Worm (Caenorhabditis elegans): ENCODE results near the gene srxa-11.

The srxa-11 gene

DNA sequence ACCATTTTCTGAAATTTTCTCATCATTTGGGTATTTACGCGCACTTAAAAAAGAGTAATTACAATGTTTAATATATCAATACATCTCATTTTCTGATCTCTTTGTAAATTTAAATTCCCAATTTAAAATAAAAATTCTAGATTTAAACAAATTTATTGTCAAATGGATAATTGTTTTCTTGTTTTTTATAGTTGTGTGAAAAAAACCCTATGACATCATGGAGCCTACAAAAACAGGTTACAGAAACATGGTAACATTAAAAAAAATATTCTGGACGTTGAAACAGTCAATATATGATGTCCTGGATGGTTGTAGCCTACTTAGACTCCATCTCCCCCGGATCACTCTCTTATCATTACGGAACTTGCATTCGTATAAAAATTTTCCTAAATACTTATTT is 34.4 kb upstream of the srxa-11 start, which contains the start of gene spp-12:
Gene spp-12, plus strand, starts transcription at position 301 of the 400 bp plus-strand sequence.
- TF ChIP-seq elt-1 (tag; optimal IDR thresholded peaks at IDR 0.05) (no peak), mbf-1 (tag; optimal IDR thresholded peaks at IDR 0.05) (no peak), unc-55 (GFP tag; optimal IDR thresholded peaks at IDR 0.05) (no peak), snpc-4 (tag; optimal IDR thresholded peaks at IDR 0.05) (no peak), lin-11 (tag; optimal IDR thresholded peaks at IDR 0.05) (no peak), dmd-4 (tag; optimal IDR thresholded peaks at IDR 0.05) (no peak), nhr-12 (tag; optimal IDR thresholded peaks at IDR 0.05) (no peak), Y55F3AM.14 (GFP tag; optimal IDR thresholded peaks at IDR 0.05) (no peak), blmp-1 (tag; optimal IDR thresholded peaks at IDR 0.05; ENCODE audit: insufficient read depth) (no peak), nhr-129 (tag; optimal IDR thresholded peaks at IDR 0.05) (no peak), zag-1 (tag; optimal IDR thresholded peaks at IDR 0.05) (no peak), elt-3 (tag; optimal IDR thresholded peaks at IDR 0.05) (no peak), F13H6.1 (tag; optimal IDR thresholded peaks at IDR 0.05) (no peak), ztf-4 (tag; optimal IDR thresholded peaks at IDR 0.05) (no peak)

DNA sequence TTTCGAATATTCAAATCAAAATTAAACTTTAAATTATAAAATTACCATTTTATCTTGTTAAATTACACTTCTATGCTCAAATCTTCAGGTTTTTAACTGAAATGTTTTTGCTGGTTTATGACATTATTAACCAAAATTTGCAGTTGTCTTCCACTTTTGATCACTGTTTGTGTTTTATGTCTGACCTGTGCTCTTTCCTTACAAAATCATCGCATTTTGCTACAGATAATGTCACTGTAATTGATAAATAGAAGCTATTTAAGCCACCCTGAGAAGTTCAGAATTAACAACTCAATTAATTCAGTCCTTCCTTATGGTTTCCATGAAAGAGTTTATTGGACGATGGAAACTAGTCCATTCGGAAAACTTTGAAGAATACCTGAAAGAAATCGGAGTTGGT is 33.5 kb upstream of the srxa-11 start, which contains the start of gene lbp-8:
Gene lbp-8, plus strand, starts transcription at position 301 of the 400 bp plus-strand sequence.
- TF ChIP-seq elt-1 (tag; optimal IDR thresholded peaks at IDR 0.05) (no peak), nhr-12 (tag; optimal IDR thresholded peaks at IDR 0.05) (no peak), lsy-2 (tag; optimal IDR thresholded peaks at IDR 0.05) (no peak), sem-4 (tag; optimal IDR thresholded peaks at IDR 0.05) (no peak), nhr-77 (tag; optimal IDR thresholded peaks at IDR 0.05) (no peak), ceh-16 (tag; optimal IDR thresholded peaks at IDR 0.05) (no peak), lin-39 (tag; optimal IDR thresholded peaks at IDR 0.05) (no peak), nhr-25 (tag; optimal IDR thresholded peaks at IDR 0.05) (no peak), nhr-6 (tag; optimal IDR thresholded peaks at IDR 0.05) (no peak), mdl-1 (tag; optimal IDR thresholded peaks at IDR 0.05) (no peak), ztf-1 (GFP tag; conservative IDR thresholded peaks at IDR 0.05) (no peak), C34F6.9 (tag; optimal IDR thresholded peaks at IDR 0.05) (no peak), ZK546.5 (tag; optimal IDR thresholded peaks at IDR 0.05) (no peak), R02D3.7 (tag; optimal IDR thresholded peaks at IDR 0.05) (no peak)

- TF ChIP-seq nhr-21 (tag; optimal IDR thresholded peaks at IDR 0.05) (peak; percentile 12), sma-9 (GFP tag; optimal IDR thresholded peaks at IDR 0.05) (peak; percentile 1), sma-9 (tag; optimal IDR thresholded peaks at IDR 0.05) (no peak), Y55F3AM.14 (GFP tag; optimal IDR thresholded peaks at IDR 0.05) (no peak)
These were observed 32.5 kb upstream of the srxa-11 start for ce11 chrV:13891489-13891888.

DNA sequence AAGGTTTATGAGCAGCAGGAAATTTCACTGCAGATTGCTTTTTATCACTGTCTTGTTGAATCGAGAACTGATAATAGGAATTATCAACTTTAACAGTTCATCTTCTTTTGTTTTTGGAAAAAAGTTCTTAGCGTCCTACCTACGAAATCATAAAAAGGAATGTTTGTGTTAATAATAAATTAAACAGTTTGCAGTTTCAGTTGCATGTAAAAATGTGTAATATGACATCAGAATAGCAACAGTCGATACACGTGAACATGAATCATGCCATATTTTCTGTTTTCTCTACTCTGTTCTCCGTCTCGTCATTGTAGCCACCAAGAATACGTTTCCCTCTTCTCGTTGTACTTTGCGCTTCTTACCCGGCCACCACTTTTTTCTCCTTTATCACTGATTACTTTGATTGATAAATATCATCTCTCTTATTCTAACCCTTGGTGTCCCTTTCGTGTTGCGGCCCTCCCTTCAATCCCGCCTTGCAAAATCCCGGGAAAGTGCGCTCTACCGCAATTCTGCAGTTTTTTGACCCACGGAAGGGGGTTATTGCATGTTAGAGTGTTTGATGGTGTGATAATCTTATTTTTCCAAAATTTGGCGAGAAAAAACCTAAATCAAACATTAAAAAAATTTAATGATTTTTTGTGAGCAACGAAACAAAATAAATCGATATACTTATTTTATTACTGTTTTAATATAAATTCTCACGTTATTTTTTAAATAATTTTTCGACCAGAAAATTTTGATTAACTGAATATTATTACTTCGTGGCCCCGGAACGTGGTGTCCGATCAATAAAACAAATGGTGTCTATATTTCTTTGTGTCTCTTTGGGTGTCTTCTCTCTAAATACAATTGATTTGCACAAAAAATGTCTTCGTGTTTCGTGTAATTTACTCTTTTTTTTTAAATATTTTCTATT is 31.2 kb upstream of the srxa-11 start, which contains the start of gene sptl-3:
Gene sptl-3, plus strand, starts transcription at position 869 of the 919 bp plus-strand sequence.
- no peak for TF ChIP-seq nhr-11 (tag; optimal IDR thresholded peaks at IDR 0.05)
- peak; percentile 60 for TF ChIP-seq fos-1 (tag; optimal IDR thresholded peaks at IDR 0.05)
- TF ChIP-seq lin-11 (tag; optimal IDR thresholded peaks at IDR 0.05): no peak
- no peak for TF ChIP-seq egl-27 (tag; optimal IDR thresholded peaks at IDR 0.05)
- TF ChIP-seq elt-3 (tag; optimal IDR thresholded peaks at IDR 0.05): no peak
- peak; percentile 58 for TF ChIP-seq blmp-1 (tag; optimal IDR thresholded peaks at IDR 0.05; ENCODE audit: insufficient read depth)
- no peak for TF ChIP-seq unc-62 (GFP tag; optimal IDR thresholded peaks at IDR 0.05)
- no peak for TF ChIP-seq ceh-16 (tag; optimal IDR thresholded peaks at IDR 0.05)
- TF ChIP-seq lsy-2 (tag; optimal IDR thresholded peaks at IDR 0.05): peak in 1 of 2 experiments; percentile 1
- no peak for TF ChIP-seq skn-1 (tag; optimal IDR thresholded peaks at IDR 0.05)
- no peak for TF ChIP-seq nhr-77 (tag; optimal IDR thresholded peaks at IDR 0.05)
- no peak for TF ChIP-seq mbf-1 (tag; optimal IDR thresholded peaks at IDR 0.05)
- no peak for TF ChIP-seq aly-2 (tag; optimal IDR thresholded peaks at IDR 0.05)
- TF ChIP-seq lin-39 (tag; optimal IDR thresholded peaks at IDR 0.05): no peak
- no peak for TF ChIP-seq nhr-12 (tag; optimal IDR thresholded peaks at IDR 0.05)
- TF ChIP-seq ceh-82 (tag; optimal IDR thresholded peaks at IDR 0.05): no peak
- no peak for TF ChIP-seq lin-13 (GFP tag; optimal IDR thresholded peaks at IDR 0.05)
- no peak for TF ChIP-seq elt-1 (tag; optimal IDR thresholded peaks at IDR 0.05)
- TF ChIP-seq C34F6.9 (tag; optimal IDR thresholded peaks at IDR 0.05): peak; percentile 21
- TF ChIP-seq unc-55 (GFP tag; optimal IDR thresholded peaks at IDR 0.05): no peak
- TF ChIP-seq R02D3.7 (tag; optimal IDR thresholded peaks at IDR 0.05): no peak
- peak; percentile 13 for TF ChIP-seq ztf-4 (tag; optimal IDR thresholded peaks at IDR 0.05)
- TF ChIP-seq peb-1 (tag; optimal IDR thresholded peaks at IDR 0.05): no peak
- TF ChIP-seq ZK546.5 (tag; optimal IDR thresholded peaks at IDR 0.05): no peak
- no peak for TF ChIP-seq mab-5 (tag; optimal IDR thresholded peaks at IDR 0.05)
- no peak for TF ChIP-seq alr-1 (tag; optimal IDR thresholded peaks at IDR 0.05)
- TF ChIP-seq nhr-25 (tag; optimal IDR thresholded peaks at IDR 0.05): peak; percentile 53
- TF ChIP-seq unc-39 (tag; optimal IDR thresholded peaks at IDR 0.05): no peak
- peak; percentile 74 for TF ChIP-seq crh-2 (tag; optimal IDR thresholded peaks at IDR 0.05)
- TF ChIP-seq snpc-4 (tag; optimal IDR thresholded peaks at IDR 0.05): no peak
- peak; percentile 58 for TF ChIP-seq sma-3 (GFP tag; optimal IDR thresholded peaks at IDR 0.05)
- TF ChIP-seq F13H6.1 (tag; optimal IDR thresholded peaks at IDR 0.05): peak; percentile 49
- TF ChIP-seq nhr-129 (tag; optimal IDR thresholded peaks at IDR 0.05): peak; percentile 53
- no peak for TF ChIP-seq ztf-1 (GFP tag; conservative IDR thresholded peaks at IDR 0.05)
- no peak for TF ChIP-seq ztf-11 (tag; optimal IDR thresholded peaks at IDR 0.05)

All from whole organism, L2 larva.